Fruit fly (Drosophila melanogaster): ENCODE measurements around the gene CG14050.
A peak's percentile ranks its signal among the peaks of the same experiment; 100 is the strongest.

The CG14050 gene

dm6 chrX:2362414-2362813, 36.4 kb upstream of the CG14050 start:
- no peak for TF ChIP-seq Dp (GFP tag; optimal IDR thresholded peaks at IDR 0.05)
- TF ChIP-seq sens (GFP tag): peak; percentile 52
- TF ChIP-seq B-H1 (GFP tag; IDR thresholded peaks at IDR 0.05): no peak
- peak; percentile 18 for TF ChIP-seq Med (GFP tag)
- no peak for TF ChIP-seq Jarid2 (GFP tag; optimal IDR thresholded peaks at IDR 0.05)
- 0 out of 4 replicates have a peak, but pooled peaks have one; percentile 57 for TF ChIP-seq chinmo (GFP tag; IDR thresholded peaks at IDR 0.05; ENCODE audit: partially characterized antibody)
- TF ChIP-seq ERR (GFP tag; optimal IDR thresholded peaks at IDR 0.05): peak; percentile 50
- no peak for TF ChIP-seq Eip74EF (GFP tag; optimal IDR thresholded peaks at IDR 0.05)
- no peak for TF ChIP-seq CG6791 (GFP tag; IDR thresholded peaks at IDR 0.05; ENCODE audit: partially characterized antibody)
- no peak for TF ChIP-seq CG3726 (GFP tag; IDR thresholded peaks at IDR 0.05)
- no peak for TF ChIP-seq Xbp1 (GFP tag; optimal IDR thresholded peaks at IDR 0.05)
- peak in 1 of 2 experiments; percentile 14 for TF ChIP-seq Pdp1 (GFP tag; optimal IDR thresholded peaks at IDR 0.05)

dm6 chrX:2360992-2361391, 35.0 kb upstream of the CG14050 start:
- TF ChIP-seq vvl (GFP tag; IDR thresholded peaks at IDR 0.05) (peak; percentile 32; the same call in 1 of the 2 replicates), Ets65A (GFP tag) (peak; percentile 23), CG4820 (GFP tag; optimal IDR thresholded peaks at IDR 0.05) (no peak)

- TF ChIP-seq CG14667 (GFP tag; IDR thresholded peaks at IDR 0.05): no peak
- no peak for TF ChIP-seq pum (GFP tag; optimal IDR thresholded peaks at IDR 0.05)
- no peak for TF ChIP-seq jigr1 (GFP tag; IDR thresholded peaks at IDR 0.05)
- TF ChIP-seq CG17186 (GFP tag; optimal IDR thresholded peaks at IDR 0.05): no peak
- no peak for TF ChIP-seq CG11085 (GFP tag; IDR thresholded peaks at IDR 0.05)
- TF ChIP-seq CG14710 (tag; optimal IDR thresholded peaks at IDR 0.05): no peak
- TF ChIP-seq B-H1 (GFP tag; IDR thresholded peaks at IDR 0.05): no peak
- no peak for TF ChIP-seq tna (GFP tag; IDR thresholded peaks at IDR 0.05; ENCODE audit: partially characterized antibody)
- TF ChIP-seq ham (GFP tag; IDR thresholded peaks at IDR 0.05): no peak
- no peak for TF ChIP-seq prd (optimal IDR thresholded peaks at IDR 0.05)
- peak; percentile 31; the same call in 1 of the 3 replicates for TF ChIP-seq prd (GFP tag; IDR thresholded peaks at IDR 0.05)
- no peak for TF ChIP-seq bbx (GFP tag; IDR thresholded peaks at IDR 0.05; ENCODE audit: partially characterized antibody)
- no peak for TF ChIP-seq tx (GFP tag; optimal IDR thresholded peaks at IDR 0.05)
- peak; percentile 85 for TF ChIP-seq Med (GFP tag)
- TF ChIP-seq NfI (GFP tag; optimal IDR thresholded peaks at IDR 0.05): no peak
- no peak for TF ChIP-seq yki (optimal IDR thresholded peaks at IDR 0.05)
- no peak for TF ChIP-seq CG9797 (GFP tag; optimal IDR thresholded peaks at IDR 0.05)
- peak; percentile 39; the same call in 1 of the 2 replicates for TF ChIP-seq ap (GFP tag; IDR thresholded peaks at IDR 0.05)
- no peak for TF ChIP-seq CG3407 (GFP tag; optimal IDR thresholded peaks at IDR 0.05)
- TF ChIP-seq Stat92E (GFP tag; optimal IDR thresholded peaks at IDR 0.05): no peak
- TF ChIP-seq sens (GFP tag): peak; percentile 49
- TF ChIP-seq run (tag; optimal IDR thresholded peaks at IDR 0.05): no peak
- no peak for TF ChIP-seq amos (GFP tag; IDR thresholded peaks at IDR 0.05; ENCODE audit: partially characterized antibody)
- TF ChIP-seq ttk (GFP tag; IDR thresholded peaks at IDR 0.05): peak; percentile 39; the same call in 1 of the 2 replicates
- peak; percentile 56 for TF ChIP-seq Ptx1 (GFP tag; IDR thresholded peaks at IDR 0.05)
- no peak for TF ChIP-seq HmgD (GFP tag; optimal IDR thresholded peaks at IDR 0.05)
- TF ChIP-seq ssp (GFP tag; IDR thresholded peaks at IDR 0.05): no peak
- TF ChIP-seq CG8765 (GFP tag; IDR thresholded peaks at IDR 0.05): no peak
- TF ChIP-seq CG2712 (tag; optimal IDR thresholded peaks at IDR 0.05): peak; percentile 17
- TF ChIP-seq Dfd (GFP tag; optimal IDR thresholded peaks at IDR 0.05): no peak
- TF ChIP-seq zfh1 (GFP tag; IDR thresholded peaks at IDR 0.05): 0 out of 3 replicates have a peak, but pooled peaks have one; percentile 10
- no peak for TF ChIP-seq klu (GFP tag; IDR thresholded peaks at IDR 0.05)
- TF ChIP-seq tgo (GFP tag; IDR thresholded peaks at IDR 0.05): 0 out of 3 replicates have a peak, but pooled peaks have one; percentile 22
- TF ChIP-seq wek (GFP tag; optimal IDR thresholded peaks at IDR 0.05): no peak
- peak; percentile 4 for TF ChIP-seq nmo (GFP tag; optimal IDR thresholded peaks at IDR 0.05)
- TF ChIP-seq Fer1 (GFP tag; optimal IDR thresholded peaks at IDR 0.05): no peak
- no peak for TF ChIP-seq CG32767 (GFP tag; IDR thresholded peaks at IDR 0.05)
These were observed 33.8 kb upstream of the CG14050 start for dm6 chrX:2359845-2360244.
